Worm (Caenorhabditis elegans) whole organism, L2 larva: ENCODE results near the gene F55F3.4.

Experiments
- elt-1 ChIP-seq: fragments of 150-350 bp; optimal IDR thresholded peaks from 2 replicates; lab custom pipeline; 2014; ENCODE audit warnings: missing biosample characterization, missing genetic modification characterization
- elt-3 ChIP-seq: sonication (generic microtip); optimal IDR thresholded peaks from 2 replicates; lab custom pipeline; 2017; ENCODE audit warnings: missing biosample characterization, missing genetic modification characterization
- lin-13 ChIP-seq: fragments of 150-350 bp; optimal IDR thresholded peaks from 2 replicates; lab custom pipeline; 2014; ENCODE audit warnings: missing biosample characterization, missing genetic modification reagents, missing genetic modification characterization
- lin-39 ChIP-seq: fragments of 150-350 bp; optimal IDR thresholded peaks from 2 replicates; lab custom pipeline; 2014; ENCODE audit warnings: missing biosample characterization, missing genetic modification reagents, missing genetic modification characterization
- snpc-4 ChIP-seq: fragments of 150-350 bp; optimal IDR thresholded peaks from 2 replicates; lab custom pipeline; 2014; ENCODE audit warnings: missing biosample characterization, missing genetic modification characterization
- ztf-11 ChIP-seq: sonication (generic microtip); optimal IDR thresholded peaks from 2 replicates; lab custom pipeline; 2017; ENCODE audit warnings: missing biosample characterization, missing genetic modification characterization
- ztf-4 ChIP-seq: fragments of 150-350 bp; optimal IDR thresholded peaks from 2 replicates; lab custom pipeline; 2014; ENCODE audit warnings: missing biosample characterization, missing genetic modification characterization

DNA sequence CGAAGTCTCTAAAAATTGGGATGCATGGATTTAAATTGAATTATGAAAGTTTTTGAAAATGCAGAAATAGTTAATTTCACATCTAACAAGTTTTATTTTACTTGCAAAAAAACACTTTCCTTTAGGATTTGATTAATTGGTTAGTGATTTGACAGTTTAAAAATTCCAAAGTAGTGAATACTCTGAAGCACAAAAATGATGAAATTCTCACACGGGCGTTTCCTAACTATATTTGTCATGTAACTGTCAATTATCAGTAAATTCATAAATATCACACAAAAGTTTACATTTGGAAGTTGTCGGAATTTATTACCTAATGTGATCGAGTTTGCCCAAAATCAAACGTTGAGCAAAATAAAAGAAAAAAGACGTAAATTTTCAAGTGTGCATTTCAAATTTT lies 25.8 kb downstream of the F55F3.4 start:
- no peak for TF ChIP-seq snpc-4 (tag; lab: Kevin White, UChicago)
- no peak for TF ChIP-seq ztf-11 (tag; lab: Kevin White, UChicago)
- TF ChIP-seq ztf-4 (tag; lab: Kevin White, UChicago) = no peak
- TF ChIP-seq lin-39 (tag; lab: Kevin White, UChicago) = no peak
- no peak for TF ChIP-seq elt-3 (tag; lab: Kevin White, UChicago)
- no peak for TF ChIP-seq lin-13
- no peak for TF ChIP-seq elt-1 (tag; lab: Kevin White, UChicago)
